Fruit fly (Drosophila melanogaster) whole organism, embryonic: ENCODE measurements around the gene CG4650.

Source experiments
- CG12299 ChIP-seq: fragments of 200-800 bp; sonication (Bioruptor generic); optimal IDR thresholded peaks from 2 replicates; lab custom pipeline; 2018; ENCODE audit warnings: missing biosample characterization, mild to moderate bottlenecking, missing genetic modification characterization
- CG1603 ChIP-seq: fragments of 200-800 bp; sonication (Bioruptor generic); optimal IDR thresholded peaks from 2 replicates; lab custom pipeline; 2019; ENCODE audit warnings: missing biosample characterization, mild to moderate bottlenecking, missing genetic modification characterization, moderate library complexity
- CG16813 ChIP-seq: fragments of 200-800 bp; sonication (Bioruptor generic); IDR thresholded peaks from 3 replicates; pipeline ENCODE4 v1.3.6; 2022; ENCODE audit warnings: missing biosample characterization, missing genetic modification characterization; ENCODE audit not compliant: partially characterized antibody
- CG30020 ChIP-seq: fragments of 200-800 bp; optimal IDR thresholded peaks from 2 replicates; lab custom pipeline; 2019; ENCODE audit warnings: missing biosample characterization, mild to moderate bottlenecking, missing genetic modification characterization, moderate library complexity
- Sox102F ChIP-seq: fragments of 200-800 bp; sonication (Bioruptor generic); optimal IDR thresholded peaks from 2 replicates; lab custom pipeline; 2018; ENCODE audit warnings: missing biosample characterization, mild to moderate bottlenecking, missing genetic modification characterization, moderate library complexity
- Sry-δ ChIP-seq: fragments of 200-800 bp; sonication (Bioruptor generic); optimal IDR thresholded peaks from 2 replicates; lab custom pipeline; 2016; ENCODE audit warnings: missing biosample characterization, missing genetic modification characterization
- pan ChIP-seq, 4 experiments: fragments of >200 bp in 3 of 4; fragments of 200-800 bp in 1 of 4; sonication (Bioruptor generic) in 1 of 4; optimal IDR thresholded peaks in 3 of 4; IDR thresholded peaks in 1 of 4; 2 replicates each; pipeline versions ENCODE4 v1.3.6 to Lab custom; 2017 to 2022; ENCODE audit warnings: missing biosample characterization in 2 of 4, missing genetic modification characterization in 2 of 4, mixed read lengths in 1 of 4
- trem ChIP-seq: fragments of 200-800 bp; optimal IDR thresholded peaks from 3 replicates; lab custom pipeline; 2019; ENCODE audit warnings: missing biosample characterization, mild to moderate bottlenecking, missing genetic modification characterization, moderate library complexity

DNA sequence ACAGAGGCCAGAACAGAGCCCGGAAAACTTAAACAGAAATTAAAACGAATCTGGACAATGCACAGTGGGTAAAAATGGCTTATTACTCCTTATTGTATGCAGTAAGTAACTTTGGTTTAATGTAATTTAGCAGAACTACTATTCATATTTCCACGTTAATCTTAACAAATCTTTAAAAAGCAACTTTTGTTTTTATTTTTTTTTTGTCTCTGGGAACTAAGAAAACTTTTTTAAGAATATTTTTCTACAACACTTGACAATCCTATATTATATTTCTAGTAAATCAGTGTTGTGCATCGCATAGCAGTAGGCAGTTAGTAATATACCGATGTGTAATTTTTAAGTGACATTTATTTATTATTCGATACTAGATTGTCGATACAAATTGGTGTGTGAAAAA is 9.2 kb downstream of the CG4650 start, which contains the start of gene CG4701:
- TF ChIP-seq Sox102F (GFP tag; lab: Kevin White, UChicago) (no peak), trem (tag; lab: Kevin White, UChicago) (no peak), CG1603 (tag; lab: Kevin White, UChicago) (no peak), CG16813 (no peak), CG12299 (tag; lab: Kevin White, UChicago) (no peak), pan (optimal IDR thresholded peaks at IDR 0.05; lab: Kevin White, UChicago) (no peak), pan (GFP tag; optimal IDR thresholded peaks at IDR 0.05 in 1 of 2, IDR thresholded peaks at IDR 0.05 in 1 of 2) (no peak), Sry-δ (no peak), CG30020 (tag; lab: Kevin White, UChicago) (no peak)
